Worm (Caenorhabditis elegans) whole organism, young adult: Measurements from ENCODE around the gene C24D10.4.

ENCODE experiments used
- C06A6.2 ChIP-seq: fragments of 200-800 bp; sonication (Bioruptor generic); conservative IDR thresholded peaks from 2 replicates; pipeline ENCODE4 v1.3.6; 2022; ENCODE audit warnings: missing genetic modification characterization, missing compliant biosample characterization
- lsl-1 ChIP-seq: fragments of 200-800 bp; sonication (Bioruptor generic); optimal IDR thresholded peaks from 2 replicates; lab custom pipeline; 2018; ENCODE audit warnings: mild to moderate bottlenecking, missing genetic modification characterization, moderate library complexity, missing compliant biosample characterization
- sdz-38 ChIP-seq: sonication (generic microtip); optimal IDR thresholded peaks from 2 replicates; lab custom pipeline; 2016; ENCODE audit warnings: missing genotype, missing genetic modification characterization, missing compliant biosample characterization

DNA sequence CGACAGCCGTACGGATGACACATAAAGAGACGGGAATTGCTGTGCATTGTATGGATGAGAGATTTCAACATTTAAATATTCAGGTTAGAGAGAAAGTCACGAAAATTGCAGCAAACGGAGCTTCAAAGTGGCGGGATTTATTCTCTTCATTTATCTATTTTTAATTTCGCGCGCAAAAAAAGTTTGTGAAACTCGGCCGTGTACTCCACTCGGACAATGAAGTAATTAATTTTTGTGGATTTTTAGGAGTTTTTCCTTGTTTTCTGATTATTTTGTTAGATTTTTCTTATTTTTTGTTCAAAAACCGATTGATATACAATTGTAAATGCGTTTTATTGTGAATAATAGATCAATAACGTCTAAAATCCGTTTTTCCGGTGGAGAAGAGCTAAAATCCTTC is 27.7 kb downstream of the C24D10.4 start:
- TF ChIP-seq lsl-1 (GFP tag; lab: Kevin White, UChicago) (no peak), sdz-38 (tag; lab: Kevin White, UChicago) (no peak), C06A6.2 (GFP tag; lab: Robert Waterston, UW) (no peak)
